Worm (Caenorhabditis elegans): ENCODE data around the gene irld-22.

DNA sequence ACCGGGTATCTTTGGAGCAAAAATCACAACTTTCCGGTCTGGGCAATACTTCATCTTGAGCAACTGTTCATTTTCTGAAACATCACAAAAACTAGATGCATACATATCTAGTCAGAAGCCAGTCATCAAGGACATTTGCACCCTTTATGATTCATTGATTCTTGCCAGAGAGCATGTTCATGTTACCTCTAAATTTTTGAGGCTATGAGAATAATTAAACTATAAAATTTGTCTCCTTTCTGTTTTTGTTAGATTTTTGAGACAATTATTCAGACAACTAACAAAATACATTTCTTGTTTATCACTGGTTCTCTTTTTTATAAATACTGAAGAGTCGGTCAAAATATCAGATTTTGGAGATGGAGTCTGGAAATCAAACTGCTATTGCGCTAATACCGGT, 16.5 kb upstream of the irld-22 start, which contains the start of gene srx-67:
- TF ChIP-seq pqm-1 (tag; optimal IDR thresholded peaks at IDR 0.05) (no peak), snpc-4 (tag; optimal IDR thresholded peaks at IDR 0.05) (no peak), egl-27 (tag; optimal IDR thresholded peaks at IDR 0.05) (no peak), nhr-237 (tag; optimal IDR thresholded peaks at IDR 0.05) (no peak)

Data from whole organism, L3 larva.